Fruit fly (Drosophila melanogaster): ENCODE measurements around the gene CG5139.
A peak's percentile ranks its signal among the peaks of the same experiment; 100 is the strongest.

Gene CG5139

dm6 chr2L:1185642-1186497, 13.2 kb downstream of the CG5139 start, which contains the start of gene CG5001:
Gene CG5001 (plus strand): TSS chr2L:1185757.
- TF ChIP-seq noc (tag; optimal IDR thresholded peaks at IDR 0.05), result peak; percentile 64

dm6 chr2L:1183799-1184198, 15.3 kb downstream of the CG5139 start, which contains the start of the genes CG5126 and Tgt:
Gene CG5126 (minus strand): TSS chr2L:1184020.
Gene Tgt (plus strand): TSS chr2L:1184065.
- TF ChIP-seq noc (tag; optimal IDR thresholded peaks at IDR 0.05), result no peak

dm6 chr2L:1177522-1177921, 21.5 kb downstream of the CG5139 start, which contains the start of gene CG4896:
Gene CG4896 (plus strand): TSS chr2L:1177690.
- TF ChIP-seq noc (tag; optimal IDR thresholded peaks at IDR 0.05), result no peak

- TF ChIP-seq noc (tag; optimal IDR thresholded peaks at IDR 0.05), result no peak
Measured at dm6 chr2L:1172704-1173107, 26.4 kb downstream of the CG5139 start, which contains the start of the genes Charon and CG4887. Gene Charon (minus strand): TSS chr2L:1172805. Gene CG4887 (plus strand): TSS chr2L:1173009.

- TF ChIP-seq noc (tag; optimal IDR thresholded peaks at IDR 0.05), result peak; percentile 72
Measured at dm6 chr2L:1169867-1170415, 29.1 kb downstream of the CG5139 start, which contains the start of the genes CG31922 and Plap. Gene CG31922 (plus strand): TSS chr2L:1170181. Gene Plap (minus strand): TSS chr2L:1170365.

dm6 chr2L:1166326-1166725, 32.7 kb downstream of the CG5139 start, which contains the start of gene CG14341:
Gene CG14341 (plus strand): TSS chr2L:1166506.
- no peak for TF ChIP-seq noc (tag; optimal IDR thresholded peaks at IDR 0.05)

dm6 chr2L:1164294-1164693, 34.8 kb downstream of the CG5139 start, which contains the start of gene IntS14:
Gene IntS14 (plus strand): TSS chr2L:1164443.
- no peak for TF ChIP-seq noc (tag; optimal IDR thresholded peaks at IDR 0.05)

dm6 chr2L:1163538-1164143, 35.4 kb downstream of the CG5139 start, which contains the start of gene CG5080:
Gene CG5080 (minus strand): TSS chr2L:1163886.
- TF ChIP-seq noc (tag; optimal IDR thresholded peaks at IDR 0.05), result no peak

dm6 chr2L:1158519-1159319, 40.3 kb downstream of the CG5139 start, which contains the start of gene Tango14:
Gene Tango14 (plus strand): TSS chr2L:1158661.
- TF ChIP-seq noc (tag; optimal IDR thresholded peaks at IDR 0.05), result no peak

dm6 chr2L:1157679-1158518, 41.2 kb downstream of the CG5139 start, which contains the start of gene capt:
Gene capt (minus strand): TSS chr2L:1158262.
- peak; percentile 35 for TF ChIP-seq noc (tag; optimal IDR thresholded peaks at IDR 0.05)

- no peak for TF ChIP-seq noc (tag; optimal IDR thresholded peaks at IDR 0.05)
Measured at dm6 chr2L:1157357-1157678, 41.7 kb downstream of the CG5139 start.

- TF ChIP-seq noc (tag; optimal IDR thresholded peaks at IDR 0.05), result no peak
Measured at dm6 chr2L:1156592-1157249, 42.3 kb downstream of the CG5139 start.

- TF ChIP-seq noc (tag; optimal IDR thresholded peaks at IDR 0.05), result no peak
Measured at dm6 chr2L:1152693-1153092, 46.4 kb downstream of the CG5139 start.

dm6 chr2L:1150554-1150953, 48.5 kb downstream of the CG5139 start, which contains the start of the genes Tfb4 and Vps29:
Gene Tfb4 (minus strand): TSS chr2L:1150677.
Gene Vps29 (plus strand): TSS chr2L:1150766.
- peak; percentile 14 for TF ChIP-seq noc (tag; optimal IDR thresholded peaks at IDR 0.05)

Measured in whole organism, larva.